Fruit fly (Drosophila melanogaster) Kc167 (cell line): Measurements from ENCODE around the gene tutl.

Experiments used
- Myc ChIP-seq: fragments of >200 bp; optimal IDR thresholded peaks from 2 replicates; lab custom pipeline; 2017; ENCODE audit warnings: missing external identifiers
- Sin3A ChIP-seq: fragments of >200 bp; optimal IDR thresholded peaks from 2 replicates; lab custom pipeline; 2018; ENCODE audit warnings: missing external identifiers
- h ChIP-seq: fragments of >200 bp; optimal IDR thresholded peaks from 3 replicates; lab custom pipeline; 2018; ENCODE audit warnings: missing external identifiers
- insv ChIP-seq: fragments of >200 bp; optimal IDR thresholded peaks from 3 replicates; lab custom pipeline; 2018; ENCODE audit warnings: missing external identifiers
- psq ChIP-seq: fragments of >200 bp; optimal IDR thresholded peaks from 2 replicates; lab custom pipeline; 2017; ENCODE audit warnings: missing external identifiers
- ttk ChIP-seq: sonication (Bioruptor generic); optimal IDR thresholded peaks from 2 replicates; lab custom pipeline; 2017; ENCODE audit warnings: missing external identifiers

Gene tutl

dm6 chr2L:4282681-4283343 lies at the start of gene tutl:
Gene tutl, plus strand, starts transcription at chr2L:4283148.
- TF ChIP-seq Myc, result no peak
- TF ChIP-seq insv (lab: Kevin White, UChicago), result no peak
- TF ChIP-seq ttk (lab: Kevin White, UChicago), result no peak
- no peak for TF ChIP-seq psq (lab: Kevin White, UChicago)
- no peak for TF ChIP-seq Sin3A (lab: Kevin White, UChicago)
- TF ChIP-seq h, result no peak

DNA sequence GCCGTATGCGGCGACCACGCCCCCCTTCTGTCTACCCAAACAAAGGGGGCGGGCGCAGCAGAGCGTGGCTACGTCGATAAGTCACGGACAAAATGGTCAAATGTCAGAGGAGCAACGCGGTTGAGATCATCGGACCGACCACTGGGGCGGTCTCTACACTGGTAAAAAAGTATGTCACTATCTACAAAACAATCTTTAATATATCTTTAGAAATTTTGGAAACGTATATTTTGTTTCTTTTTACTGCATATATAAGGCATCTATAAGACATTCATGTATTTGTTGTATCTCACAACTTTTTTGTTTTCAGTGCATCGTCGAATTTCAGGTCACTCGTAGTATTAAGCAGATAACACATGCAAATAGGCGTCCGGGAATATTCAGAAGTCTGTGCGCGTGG lies 41.4 kb upstream of the tutl start:
- TF ChIP-seq Myc, result no peak
- TF ChIP-seq insv (lab: Kevin White, UChicago), result no peak
- TF ChIP-seq ttk (lab: Kevin White, UChicago), result no peak
- no peak for TF ChIP-seq Sin3A (lab: Kevin White, UChicago)
- no peak for TF ChIP-seq psq (lab: Kevin White, UChicago)
- no peak for TF ChIP-seq h

- TF ChIP-seq psq (lab: Kevin White, UChicago) (no peak), Sin3A (lab: Kevin White, UChicago) (no peak), insv (lab: Kevin White, UChicago) (no peak), ttk (lab: Kevin White, UChicago) (no peak), Myc (no peak), h (no peak)
Observed at dm6 chr2L:4246376-4246775, 36.6 kb upstream of the tutl start.

dm6 chr2L:4248314-4248713 lies 34.6 kb upstream of the tutl start:
- TF ChIP-seq Sin3A (lab: Kevin White, UChicago) (no peak), Myc (no peak), h (no peak), ttk (lab: Kevin White, UChicago) (no peak), psq (lab: Kevin White, UChicago) (no peak), insv (lab: Kevin White, UChicago) (no peak)

DNA sequence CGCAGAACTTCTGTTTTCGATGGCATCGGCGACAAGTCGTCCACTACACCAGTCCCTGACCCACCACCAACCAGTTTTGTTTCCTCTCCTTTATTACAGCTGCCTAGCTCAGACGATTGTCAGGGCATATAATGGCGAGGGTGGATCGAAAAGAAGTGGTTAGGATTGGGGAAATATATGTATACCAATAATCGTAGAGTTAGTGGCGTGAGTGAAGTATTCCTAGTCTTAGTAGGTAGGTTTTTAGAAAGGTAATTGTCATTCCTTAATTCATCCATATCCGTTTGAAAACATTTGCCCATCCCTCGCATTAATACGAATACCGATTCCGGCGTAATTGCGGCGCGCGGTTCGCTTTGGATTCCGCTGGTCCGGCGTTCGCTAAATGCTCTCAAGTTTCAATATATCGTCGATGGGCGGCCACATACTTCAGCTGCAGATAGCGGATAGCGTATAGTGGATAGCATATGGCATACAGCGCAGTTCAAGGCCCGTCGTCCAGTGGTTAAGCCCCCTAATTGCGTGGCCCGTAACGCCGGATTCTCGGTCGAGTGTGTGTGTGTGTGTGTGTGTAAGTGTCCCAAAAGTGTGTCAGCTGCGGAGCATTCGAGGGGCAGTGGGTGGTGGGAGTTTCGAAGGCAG lies 30.0 kb upstream of the tutl start:
- TF ChIP-seq psq (lab: Kevin White, UChicago), result no peak
- no peak for TF ChIP-seq Myc
- no peak for TF ChIP-seq Sin3A (lab: Kevin White, UChicago)
- TF ChIP-seq insv (lab: Kevin White, UChicago), result no peak
- no peak for TF ChIP-seq h
- TF ChIP-seq ttk (lab: Kevin White, UChicago), result no peak

DNA sequence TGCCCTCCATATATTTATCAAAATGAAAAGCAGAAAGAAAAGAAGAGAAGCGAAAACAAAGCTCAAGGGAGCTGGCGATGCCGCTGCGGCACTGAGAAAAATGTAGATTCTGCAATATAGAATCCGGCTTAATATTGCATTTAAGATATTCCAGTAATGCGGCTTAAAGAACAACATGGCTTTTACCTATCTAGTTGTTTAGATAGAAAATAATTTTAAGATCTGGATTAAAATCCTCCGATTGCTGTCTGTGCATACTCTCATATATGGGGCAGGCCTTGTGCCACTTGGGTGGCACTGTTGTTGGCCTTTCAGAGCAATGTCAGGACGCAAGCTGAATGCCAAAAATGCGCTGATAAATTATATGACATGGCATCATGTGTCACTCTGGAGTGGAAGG lies 28.0 kb upstream of the tutl start:
- TF ChIP-seq Myc, result no peak
- TF ChIP-seq h, result no peak
- no peak for TF ChIP-seq insv (lab: Kevin White, UChicago)
- no peak for TF ChIP-seq Sin3A (lab: Kevin White, UChicago)
- TF ChIP-seq ttk (lab: Kevin White, UChicago), result no peak
- TF ChIP-seq psq (lab: Kevin White, UChicago), result no peak

- TF ChIP-seq Myc, result no peak
- no peak for TF ChIP-seq Sin3A (lab: Kevin White, UChicago)
- no peak for TF ChIP-seq h
- no peak for TF ChIP-seq insv (lab: Kevin White, UChicago)
- TF ChIP-seq ttk (lab: Kevin White, UChicago), result no peak
- TF ChIP-seq psq (lab: Kevin White, UChicago), result no peak
Observed at dm6 chr2L:4257272-4257671, 25.7 kb upstream of the tutl start, which contains the start of gene CG15425. Gene CG15425, plus strand, starts transcription at chr2L:4257572.

dm6 chr2L:4281224-4281623 lies 1.7 kb upstream of the tutl start, which contains the start of gene Art2:
Gene Art2, minus strand, starts transcription at chr2L:4281324.
- no peak for TF ChIP-seq Myc
- no peak for TF ChIP-seq Sin3A (lab: Kevin White, UChicago)
- TF ChIP-seq ttk (lab: Kevin White, UChicago), result no peak
- no peak for TF ChIP-seq h

DNA sequence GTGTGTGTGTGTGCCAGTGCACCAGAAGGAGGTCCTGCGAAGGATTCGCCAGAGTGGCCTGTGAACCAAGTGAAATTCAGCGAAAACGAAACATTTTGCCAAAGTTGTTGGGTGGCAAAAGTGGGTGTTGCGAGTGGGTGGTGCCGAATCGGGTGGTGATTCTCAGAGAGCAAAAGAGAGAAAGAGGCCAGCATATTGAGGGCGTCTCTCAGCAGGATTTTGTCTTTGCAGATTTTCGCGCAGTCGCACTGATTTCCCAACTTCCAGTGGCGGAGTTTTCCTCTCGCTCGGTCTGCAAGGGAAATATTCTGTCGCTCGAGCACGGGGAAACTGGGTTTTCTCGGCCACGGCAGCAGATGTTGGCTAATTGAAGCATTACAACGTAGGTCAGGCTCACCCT lies 1.1 kb upstream of the tutl start:
- TF ChIP-seq h (no peak), Sin3A (lab: Kevin White, UChicago) (no peak), Myc (no peak), psq (lab: Kevin White, UChicago) (no peak), ttk (lab: Kevin White, UChicago) (no peak), insv (lab: Kevin White, UChicago) (no peak)

DNA sequence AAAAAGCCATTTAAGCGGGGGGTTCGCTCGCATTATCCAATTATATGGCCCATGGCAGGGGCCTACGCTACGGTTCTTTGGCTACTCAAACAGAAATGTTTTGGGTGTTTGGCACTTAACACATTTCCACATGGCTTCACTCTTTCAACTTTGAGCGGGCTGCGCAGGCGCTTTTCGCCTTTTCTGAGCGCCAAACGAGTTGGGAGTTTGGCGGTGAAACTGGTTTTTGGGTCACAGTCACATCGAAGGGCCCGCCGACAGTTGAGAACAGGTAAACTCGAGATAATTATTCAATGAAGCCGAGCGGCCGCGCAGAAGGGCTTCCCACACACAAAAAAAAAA lies 638 bp upstream of the tutl start:
- TF ChIP-seq Sin3A (lab: Kevin White, UChicago), result no peak
- no peak for TF ChIP-seq psq (lab: Kevin White, UChicago)
- TF ChIP-seq ttk (lab: Kevin White, UChicago), result no peak
- TF ChIP-seq h, result no peak
- TF ChIP-seq Myc, result no peak
- no peak for TF ChIP-seq insv (lab: Kevin White, UChicago)

- no peak for TF ChIP-seq ttk (lab: Kevin White, UChicago)
- TF ChIP-seq Myc, result no peak
- no peak for TF ChIP-seq Sin3A (lab: Kevin White, UChicago)
- no peak for TF ChIP-seq h
- TF ChIP-seq insv (lab: Kevin White, UChicago), result no peak
- TF ChIP-seq psq (lab: Kevin White, UChicago), result no peak
Observed at dm6 chr2L:4286014-4286527, 3.1 kb downstream of the tutl start.

DNA sequence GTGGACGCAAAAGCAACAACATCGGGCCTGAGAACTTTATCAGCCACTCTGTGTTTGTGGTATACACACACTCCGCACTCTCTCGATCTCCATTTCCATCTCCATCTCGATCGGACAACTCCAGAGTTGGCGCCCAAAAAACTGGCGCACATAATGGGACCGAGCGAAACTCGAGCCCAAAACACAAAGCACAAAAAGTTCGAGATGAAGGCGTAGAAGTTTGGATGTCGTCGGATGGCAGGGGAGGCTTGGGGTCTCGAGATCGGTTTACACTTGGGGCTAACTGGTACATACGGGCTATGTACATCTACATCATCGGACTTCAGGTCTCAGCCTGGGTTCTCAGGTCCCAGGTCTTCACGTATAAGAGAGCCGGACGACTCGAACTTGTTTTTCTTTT lies 3.7 kb downstream of the tutl start:
- TF ChIP-seq psq (lab: Kevin White, UChicago) (no peak), Myc (no peak), ttk (lab: Kevin White, UChicago) (no peak), h (no peak), Sin3A (lab: Kevin White, UChicago) (no peak), insv (lab: Kevin White, UChicago) (no peak)
